Worm (Caenorhabditis elegans): ENCODE measurements around the gene tbc-18.

Gene tbc-18

DNA sequence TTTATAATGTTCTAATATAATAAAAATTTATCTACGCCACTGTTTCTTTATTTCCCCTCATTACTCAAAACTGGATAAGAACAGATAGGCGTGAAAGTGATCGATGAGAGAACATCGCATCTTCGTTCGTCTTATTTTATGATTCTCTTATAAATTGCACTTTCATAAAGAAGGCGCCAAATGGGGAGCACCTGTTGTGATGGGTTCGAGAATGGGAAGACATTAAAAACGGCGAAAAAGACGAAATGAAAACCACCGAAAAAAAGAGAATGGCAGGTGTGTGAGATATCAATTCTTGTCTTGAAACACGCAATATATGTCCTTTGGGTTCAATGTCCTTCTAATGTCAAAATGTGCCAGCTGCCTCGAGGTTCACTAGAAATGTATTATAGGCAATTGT, 15.9 kb downstream of the tbc-18 start:
- no peak for TF ChIP-seq sptf-2 (GFP tag; optimal IDR thresholded peaks at IDR 0.05)
- TF ChIP-seq madf-10 (tag; optimal IDR thresholded peaks at IDR 0.05), result no peak
- TF ChIP-seq xnd-1 (tag; optimal IDR thresholded peaks at IDR 0.05), result no peak
- TF ChIP-seq F37B4.10 (GFP tag; IDR thresholded peaks at IDR 0.05), result no peak
- no peak for TF ChIP-seq Y79H2A.3 (GFP tag; conservative IDR thresholded peaks at IDR 0.05)
- TF ChIP-seq dpff-1 (tag; optimal IDR thresholded peaks at IDR 0.05), result no peak
- no peak for TF ChIP-seq lin-35 (GFP tag; optimal IDR thresholded peaks at IDR 0.05)
- no peak for TF ChIP-seq F57C9.4 (tag; optimal IDR thresholded peaks at IDR 0.05)
- TF ChIP-seq attf-3 (GFP tag; conservative IDR thresholded peaks at IDR 0.05), result no peak
- no peak for TF ChIP-seq madf-3 (GFP tag; IDR thresholded peaks at IDR 0.05)
- TF ChIP-seq pha-4 (tag; optimal IDR thresholded peaks at IDR 0.05), result no peak
- TF ChIP-seq nhr-179 (tag; optimal IDR thresholded peaks at IDR 0.05), result no peak
- no peak for TF ChIP-seq nhr-90 (tag; optimal IDR thresholded peaks at IDR 0.05)
- TF ChIP-seq attf-5 (GFP tag; optimal IDR thresholded peaks at IDR 0.05), result no peak
- no peak for TF ChIP-seq lir-1 (GFP tag; conservative IDR thresholded peaks at IDR 0.05)

DNA sequence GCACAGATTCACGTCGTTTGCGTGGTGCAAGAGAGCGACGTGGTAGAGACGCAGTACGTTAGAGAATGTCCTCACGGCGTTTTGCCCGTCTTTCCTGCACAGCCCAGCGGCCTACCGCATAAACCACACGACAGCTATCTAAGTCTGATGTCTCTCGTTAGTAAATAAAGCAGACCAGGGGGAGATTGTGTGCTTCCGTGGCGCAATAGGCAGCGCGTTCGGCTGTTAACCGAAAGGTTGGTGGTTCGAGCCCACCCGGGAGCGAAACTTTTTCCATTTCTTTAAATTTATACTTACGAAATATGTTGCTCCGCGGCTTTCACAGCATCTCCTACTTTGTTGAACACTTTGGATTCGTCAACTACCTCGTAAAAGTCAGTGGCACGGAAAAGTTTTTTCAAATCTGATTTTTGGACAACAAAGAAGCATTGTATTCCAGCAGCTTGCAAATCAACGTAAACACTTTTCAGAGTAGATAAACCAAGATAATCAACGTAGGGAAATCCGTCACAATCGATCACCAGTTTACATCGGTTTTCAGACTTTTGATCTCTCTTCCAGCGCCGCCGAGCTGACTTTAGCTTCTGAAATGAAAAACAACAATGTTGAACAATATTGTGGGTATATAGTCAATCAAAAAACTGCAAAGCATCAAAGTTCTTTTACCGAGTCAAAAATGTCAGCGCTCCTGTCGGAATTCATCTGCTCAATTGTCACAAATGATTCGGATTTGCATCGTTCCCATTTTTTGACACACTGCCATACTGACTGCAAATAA, 26.1 kb downstream of the tbc-18 start:
- TF ChIP-seq egl-44 (GFP tag; IDR thresholded peaks at IDR 0.05) (peak; percentile 93), B0035.1 (tag; optimal IDR thresholded peaks at IDR 0.05) (peak; percentile 86), attf-5 (GFP tag; optimal IDR thresholded peaks at IDR 0.05) (peak; percentile 91), ztf-26 (tag; optimal IDR thresholded peaks at IDR 0.05) (peak; percentile 93), gei-17 (GFP tag; optimal IDR thresholded peaks at IDR 0.05) (peak; percentile 84), F49E8.2 (tag; optimal IDR thresholded peaks at IDR 0.05; ENCODE audit: insufficient read depth) (peak; percentile 20), madf-8 (GFP tag; conservative IDR thresholded peaks at IDR 0.05) (peak; percentile 46), hlh-26 (GFP tag; conservative IDR thresholded peaks at IDR 0.05) (no peak), C06A6.2 (GFP tag; conservative IDR thresholded peaks at IDR 0.05) (peak; percentile 78; the same call in 1 of the 2 replicates), madf-3 (GFP tag; IDR thresholded peaks at IDR 0.05) (peak; percentile 82), nhr-27 (tag; optimal IDR thresholded peaks at IDR 0.05) (peak; percentile 87), ceh-100 (GFP tag; IDR thresholded peaks at IDR 0.05) (peak; percentile 61; the same call in 1 of the 2 replicates), cebp-2 (GFP tag; IDR thresholded peaks at IDR 0.05) (0 out of 2 replicates have a peak, but pooled peaks have one; percentile 71), bed-2 (GFP tag; IDR thresholded peaks at IDR 0.05) (peak; percentile 84), Y67H2A.10 (GFP tag; conservative IDR thresholded peaks at IDR 0.05) (peak; percentile 58; the same call in 1 of the 2 replicates), ztf-28 (GFP tag; IDR thresholded peaks at IDR 0.05) (peak; percentile 87; the same call in 1 of the 2 replicates), hsf-1 (GFP tag; IDR thresholded peaks at IDR 0.05) (peak; percentile 64; the same call in 1 of the 2 replicates), efl-1 (GFP tag; optimal IDR thresholded peaks at IDR 0.05) (no peak), Y79H2A.3 (GFP tag; conservative IDR thresholded peaks at IDR 0.05) (0 out of 2 replicates have a peak, but pooled peaks have one; percentile 17), hlh-12 (tag; optimal IDR thresholded peaks at IDR 0.05) (peak; percentile 87), ceh-79 (tag; optimal IDR thresholded peaks at IDR 0.05) (peak; percentile 98), nhr-120 (GFP tag; IDR thresholded peaks at IDR 0.05) (peak; percentile 94; the same call in 1 of the 2 replicates), ccch-3 (GFP tag; optimal IDR thresholded peaks at IDR 0.05) (peak; percentile 78), lin-35 (GFP tag; optimal IDR thresholded peaks at IDR 0.05) (peak in 1 of 3 experiments; percentile 35), lin-54 (GFP tag; optimal IDR thresholded peaks at IDR 0.05) (no peak), madf-6 (GFP tag; IDR thresholded peaks at IDR 0.05) (peak; percentile 59; the same call in 1 of the 2 replicates), F57A8.1 (GFP tag; optimal IDR thresholded peaks at IDR 0.05) (peak; percentile 70), snpc-4 (GFP tag; optimal IDR thresholded peaks at IDR 0.05) (peak; percentile 68), snpc-4 (tag; optimal IDR thresholded peaks at IDR 0.05) (peak in 3 of 4 experiments; percentile 52 to 83 (median 71)), egrh-3 (GFP tag; IDR thresholded peaks at IDR 0.05) (peak; percentile 58), Y53G8AR.9 (GFP tag; conservative IDR thresholded peaks at IDR 0.05) (peak; percentile 86), ama-1 (optimal IDR thresholded peaks at IDR 0.05) (no peak), ama-1 (GFP tag; optimal IDR thresholded peaks at IDR 0.05) (peak; percentile 62 to 86), ztf-3 (GFP tag; optimal IDR thresholded peaks at IDR 0.05) (peak; percentile 62), somi-1 (GFP tag; optimal IDR thresholded peaks at IDR 0.05) (peak; percentile 89)

Measured in whole organism, young adult.